Fruit fly (Drosophila melanogaster) whole organism, wandering third instar larva: ENCODE measurements around the gene CG9953.

Experiments
- Abd-B ChIP-seq: fragments of >200 bp; optimal IDR thresholded peaks from 2 replicates; lab custom pipeline; 2017; ENCODE audit warnings: missing biosample characterization, missing genetic modification characterization
- CG32264 ChIP-seq: fragments of 200-800 bp; sonication (Bioruptor generic); optimal IDR thresholded peaks from 2 replicates; lab custom pipeline; 2016; ENCODE audit warnings: missing biosample characterization, missing genetic modification characterization
- CG9705 ChIP-seq: fragments of 200-800 bp; sonication (Bioruptor generic); optimal IDR thresholded peaks from 2 replicates; lab custom pipeline; 2018; ENCODE audit warnings: missing biosample characterization, mild to moderate bottlenecking, missing genetic modification characterization
- CrebA ChIP-seq: fragments of 200-800 bp; sonication (Bioruptor generic); optimal IDR thresholded peaks from 2 replicates; lab custom pipeline; 2016; ENCODE audit warnings: missing biosample characterization, mild to moderate bottlenecking, missing genetic modification characterization, borderline replicate concordance
- Dfd ChIP-seq: fragments of >200 bp; optimal IDR thresholded peaks from 2 replicates; lab custom pipeline; 2017; ENCODE audit warnings: missing biosample characterization, missing genetic modification characterization
- Dif ChIP-seq: fragments of 200-275, 200-300 bp; sonication (Bioruptor generic); optimal IDR thresholded peaks from 2 replicates; lab custom pipeline; 2018; ENCODE audit warnings: missing biosample characterization, missing genetic modification characterization; ENCODE audit not compliant: partially characterized antibody
- GATAd ChIP-seq: sonication (Bioruptor generic); optimal IDR thresholded peaks from 2 replicates; lab custom pipeline; 2016; ENCODE audit warnings: missing biosample characterization, missing genetic modification characterization
- Hr78 ChIP-seq: fragments of >200 bp; optimal IDR thresholded peaks from 2 replicates; lab custom pipeline; 2017; ENCODE audit warnings: missing biosample characterization, missing genetic modification characterization
- Jra ChIP-seq: sonication (Bioruptor generic); optimal IDR thresholded peaks from 2 replicates; lab custom pipeline; 2016; ENCODE audit warnings: missing biosample characterization, missing genetic modification characterization
- Mio ChIP-seq: sonication (Bioruptor generic); optimal IDR thresholded peaks from 2 replicates; lab custom pipeline; 2016; ENCODE audit warnings: missing biosample characterization, missing genetic modification characterization
- OdsH ChIP-seq: fragments of 200-800 bp; sonication (Bioruptor generic); optimal IDR thresholded peaks from 2 replicates; lab custom pipeline; 2016; ENCODE audit warnings: missing biosample characterization, mild to moderate bottlenecking, missing genetic modification characterization
- Sp1 ChIP-seq: fragments of 200-800 bp; sonication (Bioruptor generic); optimal IDR thresholded peaks from 3 replicates; lab custom pipeline; 2019; ENCODE audit warnings: missing biosample characterization, mild to moderate bottlenecking, missing genetic modification characterization, moderate library complexity
- Vsx2 ChIP-seq: fragments of 200-300, 225-300 bp; sonication (Bioruptor generic); optimal IDR thresholded peaks from 2 replicates; lab custom pipeline; 2018; ENCODE audit warnings: missing biosample characterization, missing genetic modification characterization; ENCODE audit not compliant: partially characterized antibody
- dl ChIP-seq, 2 experiments: fragments of 175-275, 200-275 bp in 1 of 2; fragments of 200-275 bp in 1 of 2; sonication (Bioruptor generic); optimal IDR thresholded peaks; lab custom pipeline; 2018; ENCODE audit warnings: mild to moderate bottlenecking in 2 of 2, missing biosample characterization in 2 of 2, missing genetic modification characterization in 2 of 2, moderate library complexity in 2 of 2; ENCODE audit not compliant: partially characterized antibody in 2 of 2, insufficient read depth in 1 of 2
- ey ChIP-seq: fragments of 200-800 bp; sonication (Bioruptor generic); optimal IDR thresholded peaks from 2 replicates; lab custom pipeline; 2016; ENCODE audit warnings: missing biosample characterization, missing genetic modification characterization
- foxo ChIP-seq, 2 experiments: fragments of 200-800 bp; sonication (Bioruptor generic); optimal IDR thresholded peaks; 2 replicates in 1 of 2; 3 replicates in 1 of 2; lab custom pipeline; 2016 to 2017; ENCODE audit warnings: missing biosample characterization in 2 of 2, missing genetic modification characterization in 2 of 2
- fru ChIP-seq: fragments of 200-800 bp; sonication (Bioruptor generic); optimal IDR thresholded peaks from 3 replicates; lab custom pipeline; 2016; ENCODE audit warnings: missing biosample characterization, mild to moderate bottlenecking, missing genetic modification characterization
- h ChIP-seq: fragments of 200-800 bp; sonication (Bioruptor generic); optimal IDR thresholded peaks from 3 replicates; lab custom pipeline; 2016; ENCODE audit warnings: missing biosample characterization, mild to moderate bottlenecking, missing genetic modification characterization
- jim ChIP-seq: fragments of 175-275, 200-325 bp; sonication (Bioruptor generic); optimal IDR thresholded peaks from 2 replicates; lab custom pipeline; 2016; ENCODE audit warnings: missing biosample characterization, mild to moderate bottlenecking, missing genetic modification characterization
- pan ChIP-seq: fragments of >200 bp; optimal IDR thresholded peaks from 2 replicates; lab custom pipeline; 2017
- psq ChIP-seq: fragments of 200-800 bp; sonication (Bioruptor generic); optimal IDR thresholded peaks from 3 replicates; lab custom pipeline; 2017; ENCODE audit warnings: missing biosample characterization, mild to moderate bottlenecking, missing genetic modification characterization, moderate library complexity
- rgr ChIP-seq: fragments of 200-800 bp; sonication (Bioruptor generic); optimal IDR thresholded peaks from 3 replicates; lab custom pipeline; 2016; ENCODE audit warnings: missing biosample characterization, mild to moderate bottlenecking, missing genetic modification characterization
- sage ChIP-seq: fragments of 200-800 bp; sonication (Bioruptor generic); optimal IDR thresholded peaks from 2 replicates; lab custom pipeline; 2016; ENCODE audit warnings: missing biosample characterization, mild to moderate bottlenecking, missing genetic modification characterization
- sv ChIP-seq: fragments of 200-800 bp; sonication (Bioruptor generic); optimal IDR thresholded peaks from 3 replicates; lab custom pipeline; 2016; ENCODE audit warnings: missing biosample characterization, missing genetic modification characterization
- tai ChIP-seq: sonication (Bioruptor generic); optimal IDR thresholded peaks from 2 replicates; lab custom pipeline; 2016; ENCODE audit warnings: missing biosample characterization, missing genetic modification characterization
- usp ChIP-seq: fragments of >200 bp; optimal IDR thresholded peaks from 2 replicates; lab custom pipeline; 2017; ENCODE audit warnings: missing biosample characterization, missing genetic modification characterization
- woc ChIP-seq: sonication (Bioruptor generic); optimal IDR thresholded peaks from 2 replicates; lab custom pipeline; 2016; ENCODE audit warnings: missing biosample characterization, mild to moderate bottlenecking, missing genetic modification characterization

The CG9953 gene

dm6 chr3L:6931850-6932249 lies 37.6 kb upstream of the CG9953 start, which contains the start of gene CG45413:
Gene CG45413, minus strand, starts transcription at chr3L:6931950.
- TF ChIP-seq fru (GFP tag; lab: Kevin White, UChicago) (no peak), GATAd (GFP tag; lab: Kevin White, UChicago) (no peak), CG32264 (GFP tag; lab: Kevin White, UChicago) (no peak), dl (GFP tag; optimal IDR thresholded peaks at IDR 0.05; lab: Kevin White, UChicago; ENCODE audit: insufficient read depth in 1 of 2, partially characterized antibody in 2 of 2) (no peak), Dif (GFP tag; lab: Kevin White, UChicago) (no peak), Abd-B (no peak), pan (lab: Kevin White, UChicago) (no peak), sage (GFP tag; lab: Kevin White, UChicago) (no peak), CrebA (GFP tag; lab: Kevin White, UChicago) (no peak), rgr (no peak), ey (GFP tag; lab: Kevin White, UChicago) (no peak), tai (GFP tag; lab: Kevin White, UChicago) (no peak)

- TF ChIP-seq ey (GFP tag; lab: Kevin White, UChicago): no peak
- TF ChIP-seq woc (GFP tag; lab: Kevin White, UChicago): no peak
- TF ChIP-seq, all 38 proteins: peak for 0
These were observed 36.8 kb upstream of the CG9953 start, which contains the start of gene CG14820 for dm6 chr3L:6932626-6933025. Gene CG14820, plus strand, starts transcription at chr3L:6932926.

- no peak for TF ChIP-seq usp (GFP tag; lab: Kevin White, UChicago)
- no peak for TF ChIP-seq OdsH (GFP tag; lab: Kevin White, UChicago)
- no peak for TF ChIP-seq woc (GFP tag; lab: Kevin White, UChicago)
These were observed 34.6 kb upstream of the CG9953 start for dm6 chr3L:6934799-6935318.

dm6 chr3L:6942103-6942830 lies 27.2 kb upstream of the CG9953 start:
- TF ChIP-seq OdsH (GFP tag; lab: Kevin White, UChicago) (no peak), h (GFP tag; lab: Kevin White, UChicago) (peak; percentile 58)

DNA sequence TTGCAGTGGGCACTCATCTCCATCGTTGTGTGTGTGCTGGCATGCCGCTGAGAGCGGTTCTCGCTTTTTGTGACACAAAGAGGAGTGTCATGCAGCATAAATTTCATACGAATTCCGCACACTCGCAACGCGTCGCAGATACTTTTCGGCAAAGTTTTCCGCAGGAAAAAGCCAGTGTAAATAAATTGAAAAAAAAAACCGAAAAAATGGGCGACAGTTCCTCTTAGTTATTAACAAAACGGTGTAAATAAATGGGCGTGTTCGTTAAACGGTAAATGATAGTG lies 26.7 kb upstream of the CG9953 start, which contains the start of gene tow:
Gene tow, plus strand, starts transcription at position 26 of the 284 bp plus-strand sequence.
- TF ChIP-seq Dif (GFP tag; lab: Kevin White, UChicago): no peak
- TF ChIP-seq sage (GFP tag; lab: Kevin White, UChicago): no peak
- no peak for TF ChIP-seq GATAd (GFP tag; lab: Kevin White, UChicago)
- TF ChIP-seq Vsx2 (GFP tag; lab: Kevin White, UChicago): no peak
- no peak for TF ChIP-seq CG32264 (GFP tag; lab: Kevin White, UChicago)
- no peak for TF ChIP-seq Hr78
- TF ChIP-seq foxo (GFP tag; optimal IDR thresholded peaks at IDR 0.05; lab: Kevin White, UChicago): no peak
- no peak for TF ChIP-seq sv (GFP tag; lab: Kevin White, UChicago)
- TF ChIP-seq psq (GFP tag; lab: Kevin White, UChicago): no peak
- TF ChIP-seq ey (GFP tag; lab: Kevin White, UChicago): no peak
- no peak for TF ChIP-seq dl (GFP tag; optimal IDR thresholded peaks at IDR 0.05; lab: Kevin White, UChicago; ENCODE audit: insufficient read depth in 1 of 2, partially characterized antibody in 2 of 2)
- no peak for TF ChIP-seq Mio
- TF ChIP-seq fru (GFP tag; lab: Kevin White, UChicago): no peak
- no peak for TF ChIP-seq CrebA (GFP tag; lab: Kevin White, UChicago)
- TF ChIP-seq Jra: no peak
- TF ChIP-seq jim: no peak
- TF ChIP-seq Sp1 (GFP tag; lab: Kevin White, UChicago): no peak
- no peak for TF ChIP-seq CG9705
- no peak for TF ChIP-seq Dfd (GFP tag; lab: Kevin White, UChicago)
